Worm (Caenorhabditis elegans) whole organism, L4/young adult: Measurements from ENCODE around the gene srw-1.

ENCODE experiments used
- W03F9.2 ChIP-seq: fragments of 150-350 bp; optimal IDR thresholded peaks from 2 replicates; lab custom pipeline; 2014; ENCODE audit warnings: missing biosample characterization, missing genetic modification characterization
- dao-5 ChIP-seq: sonication (generic microtip); optimal IDR thresholded peaks from 2 replicates; lab custom pipeline; 2016; ENCODE audit warnings: missing genotype, missing genetic modification characterization, moderate library complexity, missing compliant biosample characterization
- him-1 ChIP-seq: sonication (generic microtip); optimal IDR thresholded peaks from 2 replicates; lab custom pipeline; 2016; ENCODE audit warnings: missing genotype, missing genetic modification reagents, missing genetic modification characterization, missing compliant biosample characterization

Gene srw-1

DNA sequence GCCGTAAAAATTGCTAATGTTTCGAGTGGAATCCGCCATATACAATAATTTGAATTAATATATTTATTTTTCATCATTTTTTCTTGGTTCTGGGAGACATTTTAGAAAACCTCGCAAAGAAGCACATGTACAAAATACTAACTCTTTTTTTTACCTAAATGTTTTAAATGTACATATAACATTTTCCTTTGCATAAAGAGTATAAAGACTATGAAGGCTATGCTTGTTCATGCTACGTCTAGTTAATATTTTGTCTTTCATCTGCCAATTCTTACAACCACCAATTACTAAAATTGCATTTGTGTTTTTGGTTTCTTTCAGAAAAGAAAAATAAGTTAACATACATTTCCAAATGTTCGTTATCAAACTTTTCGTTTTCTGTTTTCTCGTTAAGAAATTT is 23.3 kb downstream of the srw-1 start, which contains the start of gene irld-25:
irld-25 (plus strand) TSS at position 301 of the 400 bp plus-strand sequence.
- TF ChIP-seq him-1 (tag; lab: Kevin White, UChicago) (no peak), dao-5 (tag; lab: Kevin White, UChicago) (no peak), W03F9.2 (tag; lab: Kevin White, UChicago) (no peak)

ce11 chrV:15223668-15224067 is 25.6 kb downstream of the srw-1 start, which contains the start of gene srw-24:
Gene srw-24, plus strand, starts transcription at chrV:15223968.
- no peak for TF ChIP-seq W03F9.2 (tag; lab: Kevin White, UChicago)
- TF ChIP-seq dao-5 (tag; lab: Kevin White, UChicago), result no peak
- TF ChIP-seq him-1 (tag; lab: Kevin White, UChicago), result no peak

ce11 chrV:15225650-15226049 is 27.6 kb downstream of the srw-1 start, which contains the start of gene srw-14:
Gene srw-14, plus strand, starts transcription at chrV:15225950.
- TF ChIP-seq him-1 (tag; lab: Kevin White, UChicago), result no peak

DNA sequence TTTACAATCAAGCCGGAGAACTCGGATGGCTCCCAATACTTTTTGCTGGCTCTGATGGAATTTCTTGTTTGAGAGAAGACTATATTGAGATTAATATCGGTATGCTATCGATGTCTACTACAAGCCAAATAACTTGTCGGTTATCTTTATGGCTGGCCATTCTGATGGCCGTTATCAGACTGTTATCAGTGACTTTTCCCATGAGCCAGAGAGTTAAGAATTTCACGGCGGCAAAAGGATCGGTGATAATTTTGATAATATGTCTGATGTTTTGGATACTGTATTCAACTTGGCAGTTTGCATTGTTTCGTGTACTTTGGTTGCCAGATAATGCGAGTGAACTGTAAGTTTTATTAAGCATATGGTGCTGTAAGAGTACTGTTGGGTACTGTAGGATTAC is 28.2 kb downstream of the srw-1 start:
- TF ChIP-seq W03F9.2 (tag; lab: Kevin White, UChicago), result no peak
- no peak for TF ChIP-seq dao-5 (tag; lab: Kevin White, UChicago)
- no peak for TF ChIP-seq him-1 (tag; lab: Kevin White, UChicago)

DNA sequence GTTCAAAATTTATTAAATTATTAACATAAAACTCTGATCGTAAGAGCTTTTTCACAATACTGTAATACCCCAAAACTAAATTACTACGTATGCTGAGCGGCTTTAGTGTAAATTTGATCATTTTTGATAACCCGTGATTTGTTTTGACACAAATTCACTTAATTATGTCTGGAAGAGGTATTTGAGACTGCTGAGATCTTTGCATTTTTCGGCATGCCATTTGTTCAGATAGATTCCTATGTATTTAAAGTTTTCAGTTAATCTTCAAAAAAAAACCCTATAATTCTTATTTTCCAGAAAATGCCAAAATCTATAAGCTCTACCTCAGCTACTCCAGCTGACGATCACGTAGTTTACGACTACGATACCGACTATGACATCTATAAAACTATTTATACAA is 32.2 kb downstream of the srw-1 start, which contains the start of gene srw-15:
srw-15 (plus strand) TSS at position 301 of the 400 bp plus-strand sequence.
- TF ChIP-seq him-1 (tag; lab: Kevin White, UChicago) (no peak), dao-5 (tag; lab: Kevin White, UChicago) (no peak), W03F9.2 (tag; lab: Kevin White, UChicago) (no peak)

ce11 chrV:15232200-15232599 is 34.1 kb downstream of the srw-1 start, which contains the start of gene srw-13:
Gene srw-13, plus strand, starts transcription at chrV:15232500.
- TF ChIP-seq W03F9.2 (tag; lab: Kevin White, UChicago) (no peak), dao-5 (tag; lab: Kevin White, UChicago) (no peak), him-1 (tag; lab: Kevin White, UChicago) (no peak)

DNA sequence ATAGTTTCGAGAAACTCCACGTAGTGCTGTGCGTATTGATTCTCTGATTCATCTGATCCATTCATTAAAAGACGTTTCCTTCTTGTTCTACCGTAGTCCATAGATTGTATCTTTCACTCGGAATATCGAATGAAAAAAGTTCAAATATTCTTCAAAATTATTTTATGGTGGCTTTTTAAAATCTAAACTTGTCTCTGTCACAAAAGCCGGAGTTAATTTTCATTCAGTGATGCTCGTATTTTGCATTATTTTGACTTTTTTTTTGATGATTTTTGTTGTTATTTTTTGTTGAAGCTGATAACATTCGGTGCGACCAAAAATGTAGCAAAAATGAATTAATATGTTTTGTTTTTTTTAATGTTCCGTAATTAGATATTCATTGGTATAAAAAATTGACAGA is 37.6 kb downstream of the srw-1 start, which contains the start of gene nhr-164:
nhr-164 (minus strand) TSS at position 101 of the 400 bp plus-strand sequence.
- TF ChIP-seq dao-5 (tag; lab: Kevin White, UChicago), result no peak
- TF ChIP-seq him-1 (tag; lab: Kevin White, UChicago), result no peak
- no peak for TF ChIP-seq W03F9.2 (tag; lab: Kevin White, UChicago)

DNA sequence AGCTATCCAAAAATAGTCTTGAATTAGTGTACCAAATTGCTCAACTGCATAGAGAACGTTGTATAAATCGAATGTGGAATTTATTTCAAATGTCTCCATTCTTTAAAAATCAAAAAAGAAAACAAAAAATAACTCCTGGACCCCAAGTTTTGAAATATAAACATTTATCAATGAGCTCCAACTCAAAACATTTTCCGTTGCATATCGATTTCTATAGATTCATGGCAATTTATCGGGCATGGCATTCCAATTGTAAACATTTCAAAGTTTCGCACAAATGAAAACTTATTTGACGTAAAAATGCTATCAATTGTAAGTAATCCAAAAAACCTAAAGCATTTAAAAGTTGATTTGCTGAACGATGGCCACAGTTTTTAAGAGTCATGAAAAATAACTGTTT is 40.5 kb downstream of the srw-1 start, which contains the start of gene srw-12:
srw-12 (minus strand) TSS at position 101 of the 400 bp plus-strand sequence.
- TF ChIP-seq him-1 (tag; lab: Kevin White, UChicago), result no peak
- no peak for TF ChIP-seq dao-5 (tag; lab: Kevin White, UChicago)
- TF ChIP-seq W03F9.2 (tag; lab: Kevin White, UChicago), result no peak

- no peak for TF ChIP-seq him-1 (tag; lab: Kevin White, UChicago)
- no peak for TF ChIP-seq dao-5 (tag; lab: Kevin White, UChicago)
- no peak for TF ChIP-seq W03F9.2 (tag; lab: Kevin White, UChicago)
These were observed 42.2 kb downstream of the srw-1 start, which contains the start of gene srw-11 for ce11 chrV:15240215-15240614. Gene srw-11, minus strand, starts transcription at chrV:15240315.

ce11 chrV:15241259-15241658 is 43.2 kb downstream of the srw-1 start, which contains the start of gene chil-12:
Gene chil-12, plus strand, starts transcription at chrV:15241559.
- no peak for TF ChIP-seq W03F9.2 (tag; lab: Kevin White, UChicago)
- TF ChIP-seq dao-5 (tag; lab: Kevin White, UChicago), result no peak
- no peak for TF ChIP-seq him-1 (tag; lab: Kevin White, UChicago)

ce11 chrV:15244456-15244855 is 46.4 kb downstream of the srw-1 start, which contains the start of gene kin-30:
Gene kin-30, plus strand, starts transcription at chrV:15244756.
- no peak for TF ChIP-seq dao-5 (tag; lab: Kevin White, UChicago)
- no peak for TF ChIP-seq W03F9.2 (tag; lab: Kevin White, UChicago)
- TF ChIP-seq him-1 (tag; lab: Kevin White, UChicago), result no peak
